Fruit fly (Drosophila melanogaster): ENCODE results near the gene IM33.

DNA sequence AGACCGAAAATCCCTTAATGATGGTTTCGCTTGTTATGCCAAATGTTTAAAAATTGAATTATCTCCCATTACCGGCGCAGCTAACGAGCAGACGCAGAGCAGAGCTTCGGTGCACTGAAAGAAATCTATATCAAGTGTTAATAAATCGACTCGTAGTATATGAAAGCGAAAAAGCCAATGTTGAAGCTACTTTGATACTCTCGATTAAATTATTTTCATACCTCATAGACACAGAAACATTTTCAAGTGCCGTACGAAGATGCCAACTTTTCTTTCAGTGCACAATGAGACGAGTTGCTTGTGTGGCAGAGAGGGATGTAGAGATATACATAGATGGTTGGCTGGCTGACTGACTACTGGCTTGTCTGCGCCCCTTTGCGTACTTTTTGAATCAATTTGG lies 20.7 kb downstream of the IM33 start:
- TF ChIP-seq topi (GFP tag; optimal IDR thresholded peaks at IDR 0.05) (no peak), Hr4 (GFP tag; optimal IDR thresholded peaks at IDR 0.05) (no peak), Sox15 (GFP tag; optimal IDR thresholded peaks at IDR 0.05) (no peak), net (GFP tag; optimal IDR thresholded peaks at IDR 0.05) (no peak), CG11294 (GFP tag; IDR thresholded peaks at IDR 0.05) (no peak), Smox (GFP tag; optimal IDR thresholded peaks at IDR 0.05) (no peak), dsx (GFP tag; optimal IDR thresholded peaks at IDR 0.05; ENCODE audit: poor library complexity, severe bottlenecking) (no peak), CG11902 (GFP tag; optimal IDR thresholded peaks at IDR 0.05) (no peak), CG16779 (tag; optimal IDR thresholded peaks at IDR 0.05) (no peak), Gug (GFP tag; IDR thresholded peaks at IDR 0.05) (no peak), CG6276 (GFP tag; optimal IDR thresholded peaks at IDR 0.05) (no peak)
